Fruit fly (Drosophila melanogaster): Measurements from ENCODE around the gene CG43731.

CG43731 gene

DNA sequence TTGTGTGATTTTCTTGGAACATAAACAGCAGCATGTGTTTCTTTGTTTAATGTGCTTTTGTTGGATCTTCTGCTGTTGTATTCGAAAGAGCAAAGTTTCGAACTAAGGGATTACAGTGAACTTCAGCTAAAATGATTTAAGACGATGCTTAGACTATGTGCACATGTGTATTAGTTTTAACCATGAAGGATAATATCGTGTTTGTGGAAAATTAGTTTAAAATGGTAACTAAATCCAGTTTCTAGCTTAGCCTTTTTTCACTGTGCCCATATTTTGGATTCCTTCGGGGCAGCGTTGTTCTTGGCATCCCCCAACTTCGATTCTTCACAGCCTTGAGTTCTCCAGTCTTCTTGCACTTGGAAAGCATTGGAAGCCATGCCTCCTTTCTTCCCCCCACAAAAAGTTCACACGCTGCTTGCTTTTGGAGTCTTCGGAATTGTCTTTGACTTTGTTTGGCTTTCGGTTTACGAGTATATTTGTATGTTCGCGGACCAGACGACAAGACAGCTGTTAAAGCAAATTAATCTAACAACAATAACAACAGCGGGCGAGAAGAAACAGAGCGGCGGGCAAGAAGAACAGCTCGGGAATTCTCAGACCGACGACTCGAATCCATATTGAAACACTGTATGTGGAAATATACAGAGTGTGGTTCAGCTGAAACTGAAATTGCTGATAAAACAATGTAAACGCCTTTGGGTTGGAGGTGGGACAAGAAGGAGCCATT lies 38.6 kb downstream of the CG43731 start:
- TF ChIP-seq CG8478 (optimal IDR thresholded peaks at IDR 0.05), result no peak
- TF ChIP-seq CTCF (optimal IDR thresholded peaks at IDR 0.05), result no peak

DNA sequence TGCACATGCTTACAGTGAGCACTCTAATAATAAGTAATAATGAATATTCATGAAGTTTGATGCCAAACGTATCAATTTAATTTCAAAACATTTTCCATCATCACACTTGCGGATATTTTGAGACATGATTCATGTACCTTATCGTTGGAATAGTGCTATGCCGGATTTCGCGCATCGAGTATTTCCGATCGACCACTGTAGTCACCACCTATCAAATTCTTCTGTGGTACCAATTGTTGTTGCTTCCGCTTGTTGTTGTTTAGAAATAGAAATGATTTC lies 39.1 kb downstream of the CG43731 start:
- TF ChIP-seq CTCF (optimal IDR thresholded peaks at IDR 0.05), result no peak
- TF ChIP-seq CG8478 (optimal IDR thresholded peaks at IDR 0.05), result no peak

DNA sequence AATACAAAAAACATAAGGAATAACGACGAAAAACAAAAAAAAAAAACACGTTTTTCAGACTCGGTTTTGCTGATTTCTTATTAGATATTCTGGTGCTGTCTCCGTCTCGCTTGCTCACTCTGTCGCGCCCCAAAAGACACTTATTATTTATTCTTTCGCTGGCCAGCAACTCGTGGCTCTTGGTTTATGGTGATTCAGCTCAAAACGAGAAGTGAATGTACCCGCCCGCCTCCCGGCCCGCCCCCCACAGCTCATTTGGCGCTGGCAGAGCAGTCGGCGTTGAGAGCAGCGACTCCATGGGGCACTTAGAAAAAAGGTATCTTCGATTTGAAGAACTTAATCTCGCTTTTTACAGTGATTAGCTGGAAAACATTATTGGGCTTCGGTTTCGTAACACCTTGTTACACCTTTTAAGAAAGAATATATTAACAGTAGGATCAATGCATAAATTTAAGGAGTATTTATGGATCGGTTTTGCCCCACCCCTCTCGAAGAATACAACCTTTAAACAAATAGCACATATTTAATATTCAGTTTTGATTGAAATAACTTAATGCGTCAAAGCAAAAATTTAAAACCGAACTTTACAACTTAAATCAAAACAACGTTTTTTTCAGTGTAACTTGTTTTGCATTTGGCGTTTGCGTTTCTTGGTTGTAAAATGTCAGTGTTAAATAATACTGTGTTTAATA lies 39.7 kb downstream of the CG43731 start:
- TF ChIP-seq CTCF (optimal IDR thresholded peaks at IDR 0.05) (no peak), CG8478 (optimal IDR thresholded peaks at IDR 0.05) (no peak)

DNA sequence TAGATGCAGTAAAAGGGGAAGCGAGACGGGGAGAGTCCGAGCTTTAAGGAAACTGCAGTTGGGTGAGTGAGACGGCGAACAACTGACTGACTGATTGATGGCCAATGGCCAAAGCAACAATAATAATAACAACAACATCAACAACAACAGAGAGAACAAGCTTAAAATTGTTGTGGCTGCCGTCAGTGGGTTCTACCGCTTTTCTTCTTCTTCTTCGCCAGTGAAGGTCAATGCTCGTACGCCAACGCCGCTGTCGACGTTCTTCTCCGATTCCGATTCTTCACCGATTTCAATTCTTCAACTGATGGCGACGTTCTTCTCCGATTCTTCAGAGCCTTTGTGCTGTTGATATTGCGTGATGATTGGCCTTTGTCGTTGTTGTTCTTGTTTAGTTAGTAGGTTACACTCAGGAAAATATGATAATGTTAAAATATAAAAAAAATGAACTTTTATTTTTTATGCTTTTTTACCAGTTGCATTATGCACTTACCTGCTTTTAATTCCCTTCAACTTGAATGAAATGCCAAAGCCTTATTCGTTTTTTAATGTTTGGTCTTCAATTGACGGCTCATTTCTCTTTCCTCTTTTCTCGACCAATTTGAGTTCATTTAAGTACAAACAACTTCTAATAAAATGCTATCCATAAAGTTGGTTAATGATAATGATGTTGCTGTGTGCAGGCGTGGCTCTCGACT lies 40.5 kb downstream of the CG43731 start:
- TF ChIP-seq CTCF (optimal IDR thresholded peaks at IDR 0.05), result no peak
- TF ChIP-seq CG8478 (optimal IDR thresholded peaks at IDR 0.05), result no peak

DNA sequence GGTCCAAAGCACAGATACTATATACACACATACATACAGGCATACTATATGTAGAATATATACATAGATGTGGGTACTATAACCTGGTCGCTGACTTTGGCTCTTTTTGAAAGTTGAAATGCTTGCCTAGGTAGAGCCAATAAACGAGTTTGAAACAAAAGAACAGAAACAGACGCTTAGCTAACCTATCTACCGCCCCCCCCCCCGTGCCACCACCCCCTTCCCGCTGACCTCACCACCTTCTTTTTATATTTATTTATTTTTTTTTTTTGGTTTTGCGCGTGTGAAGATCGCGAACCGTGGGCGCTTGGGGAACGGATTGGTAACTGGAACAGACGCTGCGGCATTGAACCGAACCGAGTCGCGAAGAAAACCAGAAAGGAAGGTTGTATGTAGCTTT lies 42.3 kb downstream of the CG43731 start:
- TF ChIP-seq CTCF (optimal IDR thresholded peaks at IDR 0.05) (no peak), CG8478 (optimal IDR thresholded peaks at IDR 0.05) (no peak)

DNA sequence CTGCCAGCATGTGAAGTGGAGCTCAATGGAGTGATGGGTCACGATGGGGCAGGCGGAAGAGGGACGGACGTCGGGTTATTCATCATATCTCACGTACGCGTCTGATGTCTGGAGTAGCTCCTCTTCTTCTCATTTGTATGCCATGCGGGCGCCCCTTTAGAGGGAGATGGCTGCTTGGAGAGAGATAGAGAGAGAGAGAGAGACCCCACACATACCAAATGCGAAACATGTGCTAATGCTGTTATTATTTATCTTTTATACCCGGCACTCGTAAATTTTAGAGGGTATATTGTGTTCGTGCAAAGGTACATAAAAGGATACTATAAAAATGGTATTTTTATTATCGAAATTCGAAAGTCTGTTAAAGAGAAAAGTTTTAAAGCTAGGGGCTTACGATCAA lies 44.2 kb downstream of the CG43731 start:
- TF ChIP-seq CTCF (optimal IDR thresholded peaks at IDR 0.05), result no peak
- no peak for TF ChIP-seq CG8478 (optimal IDR thresholded peaks at IDR 0.05)

DNA sequence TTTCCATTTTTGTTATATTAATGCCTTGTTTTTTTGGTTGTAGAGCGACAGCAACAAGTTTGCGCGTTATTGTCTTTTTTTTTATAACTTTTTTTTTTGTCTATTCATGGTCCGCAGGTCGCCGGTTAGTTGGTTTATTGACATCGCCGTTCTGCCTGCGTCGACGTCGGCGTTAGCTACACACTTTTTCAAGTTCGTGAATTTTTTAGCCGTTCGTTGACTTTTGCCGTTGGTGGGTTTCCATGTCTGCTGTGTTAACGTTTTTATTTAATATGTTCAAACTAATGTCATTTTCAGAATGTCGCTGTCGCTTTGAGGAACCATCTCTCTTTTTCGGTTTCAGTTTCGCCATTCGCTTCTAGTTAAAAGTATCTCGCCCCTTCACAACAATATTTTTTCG lies 44.8 kb downstream of the CG43731 start:
- TF ChIP-seq CTCF (optimal IDR thresholded peaks at IDR 0.05), result no peak
